Worm (Caenorhabditis elegans) whole organism, L4 larva: ENCODE results near the gene ttr-17.

Experiments
- Y105C5A.15 ChIP-seq: fragments of 200-800 bp; sonication (Bioruptor generic); IDR thresholded peaks from 2 replicates; pipeline ENCODE4 v1.3.6; 2022; ENCODE audit warnings: missing genetic modification characterization, missing compliant biosample characterization
- aly-2 ChIP-seq: sonication (generic microtip); optimal IDR thresholded peaks from 2 replicates; lab custom pipeline; 2018; ENCODE audit warnings: missing biosample characterization, missing genetic modification characterization
- mdl-1 ChIP-seq, 2 experiments: fragments of 150-350 bp in 1 of 2; sonication (generic microtip) in 1 of 2; optimal IDR thresholded peaks; 2 replicates each; lab custom pipeline; 2014 to 2017; ENCODE audit warnings: missing biosample characterization in 2 of 2, missing genetic modification characterization in 2 of 2
- nhr-11 ChIP-seq: fragments of 150-350 bp; optimal IDR thresholded peaks from 2 replicates; lab custom pipeline; 2014; ENCODE audit warnings: missing biosample characterization, missing genetic modification characterization
- nhr-41 ChIP-seq: fragments of 200-800 bp; sonication (Bioruptor generic); IDR thresholded peaks from 2 replicates; pipeline ENCODE4 v1.3.6; 2022; ENCODE audit warnings: missing genetic modification reagents, missing genetic modification characterization, missing compliant biosample characterization
- nhr-76 ChIP-seq: fragments of 150-350 bp; optimal IDR thresholded peaks from 2 replicates; lab custom pipeline; 2014; ENCODE audit warnings: missing biosample characterization, missing genetic modification characterization
- pqm-1 ChIP-seq: sonication (generic microtip); optimal IDR thresholded peaks from 2 replicates; lab custom pipeline; 2017; ENCODE audit warnings: missing biosample characterization, missing genetic modification characterization
- skn-1 ChIP-seq: fragments of 150-350 bp; optimal IDR thresholded peaks from 2 replicates; lab custom pipeline; 2014; ENCODE audit warnings: missing biosample characterization, missing genetic modification characterization
- snpc-4 ChIP-seq: fragments of 150-350 bp; optimal IDR thresholded peaks from 2 replicates; lab custom pipeline; 2014; ENCODE audit warnings: missing biosample characterization, missing genetic modification characterization
- zip-11 ChIP-seq: fragments of 200-800 bp; sonication (Bioruptor generic); IDR thresholded peaks from 2 replicates; pipeline ENCODE4 v1.3.6; 2022; ENCODE audit warnings: missing genetic modification characterization, missing compliant biosample characterization
- ztf-11 ChIP-seq: fragments of 150-350 bp; optimal IDR thresholded peaks from 2 replicates; lab custom pipeline; 2014; ENCODE audit warnings: missing biosample characterization, missing genetic modification characterization

ce11 chrIV:11029412-11029811, 37.4 kb downstream of the ttr-17 start, which contains the start of gene hrg-5:
- TF ChIP-seq ztf-11 (tag; lab: Kevin White, UChicago) (no peak), nhr-41 (no peak), mdl-1 (tag; optimal IDR thresholded peaks at IDR 0.05; lab: Kevin White, UChicago) (peak in 1 of 2 experiments; percentile 24), snpc-4 (tag; lab: Kevin White, UChicago) (no peak), zip-11 (no peak), nhr-76 (tag; lab: Kevin White, UChicago) (no peak), Y105C5A.15 (GFP tag; lab: Robert Waterston, UW) (no peak), skn-1 (tag; lab: Kevin White, UChicago) (no peak), nhr-11 (tag; lab: Kevin White, UChicago) (no peak), aly-2 (tag; lab: Kevin White, UChicago) (no peak), pqm-1 (tag; lab: Kevin White, UChicago) (no peak)
